Fruit fly (Drosophila melanogaster): ENCODE data around the gene hoe1.

DNA sequence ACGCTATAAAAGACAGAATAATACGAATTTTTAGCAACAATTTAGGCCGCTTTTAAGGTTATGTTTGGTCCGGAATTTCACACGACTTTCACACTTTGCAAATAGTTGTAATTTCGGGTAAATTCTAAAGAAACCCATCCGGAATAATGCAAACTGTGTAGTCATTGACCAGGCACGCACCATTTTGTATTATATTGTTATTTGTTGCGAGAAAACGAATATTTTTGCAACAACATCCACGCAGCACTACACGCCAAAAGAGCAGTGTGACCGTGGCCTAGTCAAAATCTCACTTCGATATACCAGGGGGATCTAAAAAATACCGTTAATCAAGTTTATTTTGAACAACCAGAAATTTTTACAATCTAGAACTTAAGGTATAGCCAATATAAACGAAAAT, 35.3 kb upstream of the hoe1 start, which contains the start of gene eIF3i:
- TF ChIP-seq Awh (GFP tag; IDR thresholded peaks at IDR 0.05): no peak
- TF ChIP-seq slp2 (GFP tag; optimal IDR thresholded peaks at IDR 0.05): no peak
- peak; percentile 66 for TF ChIP-seq MESR4 (GFP tag; optimal IDR thresholded peaks at IDR 0.05)
- TF ChIP-seq ab (GFP tag; optimal IDR thresholded peaks at IDR 0.05): no peak
- no peak for TF ChIP-seq CG17568 (GFP tag; optimal IDR thresholded peaks at IDR 0.05)
- no peak for TF ChIP-seq zf30C (GFP tag; optimal IDR thresholded peaks at IDR 0.05)
- no peak for TF ChIP-seq so (GFP tag; IDR thresholded peaks at IDR 0.05)

Measured in whole organism, embryonic.